Worm (Caenorhabditis elegans) whole organism, young adult: ENCODE measurements around the gene fbxb-74.

Experiments used
- F39B2.1 ChIP-seq: fragments of 200-800 bp; sonication (Bioruptor generic); IDR thresholded peaks from 2 replicates; pipeline ENCODE4 v1.3.6; 2022; ENCODE audit warnings: missing genetic modification reagents, missing genetic modification characterization, missing compliant biosample characterization
- attf-3 ChIP-seq: fragments of 200-800 bp; sonication (Bioruptor generic); conservative IDR thresholded peaks from 2 replicates; pipeline ENCODE4 v1.3.6; 2022; ENCODE audit warnings: missing genetic modification reagents, missing genetic modification characterization, missing compliant biosample characterization
- bed-2 ChIP-seq: fragments of 200-800 bp; sonication (Bioruptor generic); IDR thresholded peaks from 2 replicates; pipeline ENCODE4 v1.3.6; 2022; ENCODE audit warnings: missing genetic modification reagents, missing genetic modification characterization, missing compliant biosample characterization
- egl-44 ChIP-seq: fragments of 200-800 bp; sonication (Bioruptor generic); IDR thresholded peaks from 2 replicates; pipeline ENCODE4 v1.3.6; 2022; ENCODE audit warnings: missing genetic modification reagents, missing genetic modification characterization, missing compliant biosample characterization
- lin-26 ChIP-seq: fragments of 200-800 bp; sonication (Bioruptor generic); IDR thresholded peaks from 2 replicates; pipeline ENCODE4 v1.3.6; 2022; ENCODE audit warnings: missing genetic modification reagents, missing genetic modification characterization, missing compliant biosample characterization
- unc-62 ChIP-seq: fragments of 150-350 bp; optimal IDR thresholded peaks from 2 replicates; lab custom pipeline; 2014; ENCODE audit warnings: missing biosample characterization, missing genetic modification reagents, missing genetic modification characterization

DNA sequence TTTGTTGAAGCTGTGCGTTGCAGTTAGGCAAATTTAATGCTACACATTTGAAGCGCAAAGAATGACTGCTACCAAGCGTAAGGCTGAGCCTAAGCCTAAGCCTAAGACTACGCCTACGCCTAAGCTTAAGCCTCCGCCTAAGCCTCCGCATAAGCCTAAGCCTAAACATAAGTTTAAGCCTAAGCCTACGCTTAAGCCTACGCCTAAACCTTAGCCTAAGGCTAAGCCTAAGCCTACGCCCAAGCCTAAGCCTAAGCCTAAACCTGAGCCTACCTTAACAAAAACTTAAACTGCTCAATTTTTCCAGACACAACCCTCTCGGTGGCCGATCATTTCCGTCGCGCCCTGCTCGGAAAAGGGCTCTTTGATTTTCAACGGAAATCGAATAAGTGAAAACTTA is 20.3 kb upstream of the fbxb-74 start:
- TF ChIP-seq F39B2.1 (GFP tag; lab: Robert Waterston, UW): no peak
- TF ChIP-seq unc-62: no peak
- TF ChIP-seq bed-2 (GFP tag; lab: Robert Waterston, UW): no peak
- no peak for TF ChIP-seq egl-44 (GFP tag; lab: Robert Waterston, UW)
- TF ChIP-seq attf-3 (GFP tag; lab: Robert Waterston, UW): no peak
- no peak for TF ChIP-seq lin-26 (GFP tag; lab: Robert Waterston, UW)
